Worm (Caenorhabditis elegans) whole organism, young adult: ENCODE measurements around the gene tag-322.
A peak's percentile ranks its signal among the peaks of the same experiment; 100 is the strongest.

Experiments
- F22D6.2 ChIP-seq: sonication (generic microtip); optimal IDR thresholded peaks from 2 replicates; lab custom pipeline; 2016; ENCODE audit warnings: mild to moderate bottlenecking, missing genetic modification characterization, missing compliant biosample characterization
- F23B12.7 ChIP-seq: sonication (generic microtip); optimal IDR thresholded peaks from 2 replicates; lab custom pipeline; 2017; ENCODE audit warnings: missing genetic modification characterization, mild to moderate bottlenecking, missing compliant biosample characterization, antibody characterized with exemption, moderate library complexity; ENCODE audit not compliant: insufficient read depth
- F55B11.4 ChIP-seq: sonication (generic microtip); optimal IDR thresholded peaks from 2 replicates; lab custom pipeline; 2016; ENCODE audit warnings: missing compliant biosample characterization, missing genetic modification characterization, borderline replicate concordance; ENCODE audit not compliant: insufficient read depth
- K12H6.12 ChIP-seq: fragments of 200-800 bp; sonication (Bioruptor generic); optimal IDR thresholded peaks from 2 replicates; lab custom pipeline; 2018; ENCODE audit warnings: mild to moderate bottlenecking, missing genetic modification characterization, missing compliant biosample characterization
- T07F8.4 ChIP-seq: sonication (generic microtip); optimal IDR thresholded peaks from 2 replicates; lab custom pipeline; 2016; ENCODE audit warnings: mild to moderate bottlenecking, missing genetic modification characterization, moderate library complexity, missing compliant biosample characterization
- T26A5.8 ChIP-seq: sonication (generic microtip); optimal IDR thresholded peaks from 2 replicates; lab custom pipeline; 2016; ENCODE audit warnings: missing genetic modification characterization, missing compliant biosample characterization
- aptf-2 ChIP-seq: fragments of 200-800 bp; sonication (Bioruptor generic); conservative IDR thresholded peaks from 2 replicates; pipeline ENCODE4 v1.3.6; 2022; ENCODE audit warnings: missing genetic modification reagents, missing genetic modification characterization, missing compliant biosample characterization
- attf-5 ChIP-seq: fragments of 200-800 bp; sonication (Bioruptor generic); optimal IDR thresholded peaks from 2 replicates; lab custom pipeline; 2018; ENCODE audit warnings: mild to moderate bottlenecking, missing genetic modification characterization, missing compliant biosample characterization
- cebp-1 ChIP-seq, 2 experiments: fragments of 200-800 bp in 1 of 2; sonication (Bioruptor generic) in 1 of 2; sonication (generic microtip) in 1 of 2; IDR thresholded peaks in 1 of 2; optimal IDR thresholded peaks in 1 of 2; 2 replicates each; pipeline versions ENCODE4 v1.3.6 to Lab custom; 2017 to 2022; ENCODE audit warnings: missing compliant biosample characterization in 2 of 2, missing genetic modification characterization in 2 of 2, mild to moderate bottlenecking in 1 of 2, missing genetic modification reagents in 1 of 2, moderate library complexity in 1 of 2
- ceh-58 ChIP-seq: fragments of 200-800 bp; sonication (Bioruptor generic); IDR thresholded peaks from 2 replicates; pipeline ENCODE4 v1.3.6; 2022; ENCODE audit warnings: missing genetic modification characterization, missing compliant biosample characterization
- ceh-91 ChIP-seq: fragments of 200-800 bp; sonication (Bioruptor generic); IDR thresholded peaks from 2 replicates; pipeline ENCODE4 v1.3.6; 2022; ENCODE audit warnings: missing genetic modification reagents, missing genetic modification characterization, missing compliant biosample characterization
- die-1 ChIP-seq: sonication (generic microtip); optimal IDR thresholded peaks from 2 replicates; lab custom pipeline; 2016; ENCODE audit warnings: missing genotype, mild to moderate bottlenecking, missing genetic modification characterization, missing compliant biosample characterization
- dox-1 ChIP-seq: fragments of 200-800 bp; sonication (Bioruptor generic); IDR thresholded peaks from 2 replicates; pipeline ENCODE4 v1.3.6; 2022; ENCODE audit warnings: missing genetic modification reagents, missing genetic modification characterization, missing compliant biosample characterization
- egl-18 ChIP-seq: fragments of 200-800 bp; sonication (Bioruptor generic); IDR thresholded peaks from 2 replicates; pipeline ENCODE4 v1.3.6; 2022; ENCODE audit warnings: missing genetic modification reagents, missing genetic modification characterization, missing compliant biosample characterization
- fkh-3 ChIP-seq: sonication (generic microtip); optimal IDR thresholded peaks from 2 replicates; lab custom pipeline; 2016; ENCODE audit warnings: mild to moderate bottlenecking, missing genetic modification characterization, missing compliant biosample characterization
- him-1 ChIP-seq: sonication (generic microtip); optimal IDR thresholded peaks from 2 replicates; lab custom pipeline; 2016; ENCODE audit warnings: missing genotype, missing genetic modification reagents, missing genetic modification characterization, missing compliant biosample characterization
- hmg-1.2 ChIP-seq: fragments of 200-800 bp; sonication (Bioruptor generic); IDR thresholded peaks from 2 replicates; pipeline ENCODE4 v1.3.6; 2022; ENCODE audit warnings: missing genetic modification reagents, missing genetic modification characterization, missing compliant biosample characterization
- hmg-20 ChIP-seq: fragments of 200-800 bp; sonication (Bioruptor generic); IDR thresholded peaks from 2 replicates; pipeline ENCODE4 v1.3.6; 2022; ENCODE audit warnings: missing genetic modification reagents, missing genetic modification characterization, missing compliant biosample characterization
- lag-1 ChIP-seq: fragments of 200-800 bp; sonication (Bioruptor generic); IDR thresholded peaks from 2 replicates; pipeline ENCODE4 v1.3.6; 2022; ENCODE audit warnings: missing genetic modification reagents, missing genetic modification characterization, missing compliant biosample characterization
- lin-26 ChIP-seq: fragments of 200-800 bp; sonication (Bioruptor generic); IDR thresholded peaks from 2 replicates; pipeline ENCODE4 v1.3.6; 2022; ENCODE audit warnings: missing genetic modification reagents, missing genetic modification characterization, missing compliant biosample characterization
- lin-40 ChIP-seq: sonication (generic microtip); optimal IDR thresholded peaks from 2 replicates; lab custom pipeline; 2016; ENCODE audit warnings: missing genetic modification characterization, mild to moderate bottlenecking, missing compliant biosample characterization, missing genotype, missing genetic modification reagents
- lin-54 ChIP-seq: fragments of 200-800 bp; sonication (Bioruptor generic); optimal IDR thresholded peaks from 2 replicates; lab custom pipeline; 2018; ENCODE audit warnings: mild to moderate bottlenecking, missing genetic modification characterization, missing compliant biosample characterization
- lir-1 ChIP-seq: fragments of 200-800 bp; sonication (Bioruptor generic); conservative IDR thresholded peaks from 2 replicates; pipeline ENCODE4 v1.3.6; 2022; ENCODE audit warnings: missing genetic modification reagents, missing genetic modification characterization, missing compliant biosample characterization
- madf-10 ChIP-seq: sonication (generic microtip); optimal IDR thresholded peaks from 2 replicates; lab custom pipeline; 2016; ENCODE audit warnings: mild to moderate bottlenecking, missing genetic modification characterization, missing compliant biosample characterization
- madf-3 ChIP-seq: fragments of 200-800 bp; sonication (Bioruptor generic); IDR thresholded peaks from 2 replicates; pipeline ENCODE4 v1.3.6; 2022; ENCODE audit warnings: missing genetic modification reagents, missing genetic modification characterization, missing compliant biosample characterization
- madf-8 ChIP-seq: fragments of 200-800 bp; sonication (Bioruptor generic); conservative IDR thresholded peaks from 2 replicates; pipeline ENCODE4 v1.3.6; 2022; ENCODE audit warnings: missing genetic modification reagents, missing genetic modification characterization, missing compliant biosample characterization
- mcd-1 ChIP-seq: fragments of 200-800 bp; sonication (Bioruptor generic); IDR thresholded peaks from 2 replicates; pipeline ENCODE4 v1.3.6; 2022; ENCODE audit warnings: missing genetic modification reagents, missing genetic modification characterization, missing compliant biosample characterization
- mxl-1 ChIP-seq: sonication (generic microtip); optimal IDR thresholded peaks from 2 replicates; lab custom pipeline; 2016; ENCODE audit warnings: missing genetic modification characterization, missing compliant biosample characterization
- nhr-179 ChIP-seq: sonication (generic microtip); optimal IDR thresholded peaks from 2 replicates; lab custom pipeline; 2016; ENCODE audit warnings: mild to moderate bottlenecking, missing genetic modification characterization, missing compliant biosample characterization
- nhr-80 ChIP-seq: sonication (generic microtip); optimal IDR thresholded peaks from 2 replicates; lab custom pipeline; 2016; ENCODE audit warnings: missing genetic modification characterization, missing compliant biosample characterization
- pbrm-1 ChIP-seq: fragments of 200-800 bp; sonication (Bioruptor generic); IDR thresholded peaks from 2 replicates; pipeline ENCODE4 v1.3.6; 2022; ENCODE audit warnings: missing genetic modification reagents, missing genetic modification characterization, missing compliant biosample characterization
- sdz-38 ChIP-seq: sonication (generic microtip); optimal IDR thresholded peaks from 2 replicates; lab custom pipeline; 2016; ENCODE audit warnings: missing genotype, missing genetic modification characterization, missing compliant biosample characterization
- snpc-4 ChIP-seq, 5 experiments: fragments of 150-350 bp in 1 of 5; sonication (generic microtip) in 4 of 5; optimal IDR thresholded peaks; 2 replicates each; lab custom pipeline; 2014 to 2018; ENCODE audit warnings: missing genetic modification characterization in 5 of 5, missing biosample characterization in 3 of 5, antibody characterized with exemption in 2 of 5, mild to moderate bottlenecking in 2 of 5, missing compliant biosample characterization in 2 of 5, missing genotype in 2 of 5, moderate library complexity in 2 of 5, missing genetic modification reagents in 1 of 5
- somi-1 ChIP-seq: fragments of 200-800 bp; sonication (Bioruptor generic); optimal IDR thresholded peaks from 2 replicates; lab custom pipeline; 2018; ENCODE audit warnings: mild to moderate bottlenecking, missing genetic modification characterization, missing compliant biosample characterization
- tbp1 ChIP-seq: fragments of 200-800 bp; sonication (Bioruptor generic); optimal IDR thresholded peaks from 2 replicates; lab custom pipeline; 2018; ENCODE audit warnings: mild to moderate bottlenecking, missing genetic modification characterization, missing compliant biosample characterization
- tbx-9 ChIP-seq: sonication (generic microtip); optimal IDR thresholded peaks from 2 replicates; lab custom pipeline; 2016; ENCODE audit warnings: borderline replicate concordance, missing genetic modification characterization, inconsistent platforms, missing compliant biosample characterization
- tlf-1 ChIP-seq: fragments of 200-800 bp; sonication (Bioruptor generic); optimal IDR thresholded peaks from 2 replicates; lab custom pipeline; 2018; ENCODE audit warnings: mild to moderate bottlenecking, missing genetic modification characterization, missing compliant biosample characterization
- unc-62 ChIP-seq: fragments of 150-350 bp; optimal IDR thresholded peaks from 2 replicates; lab custom pipeline; 2014; ENCODE audit warnings: missing biosample characterization, missing genetic modification reagents, missing genetic modification characterization
- ztf-18 ChIP-seq: sonication (generic microtip); optimal IDR thresholded peaks from 2 replicates; lab custom pipeline; 2016; ENCODE audit warnings: missing genotype, mild to moderate bottlenecking, missing genetic modification characterization, missing compliant biosample characterization
- ztf-22 ChIP-seq: fragments of 200-800 bp; sonication (Bioruptor generic); optimal IDR thresholded peaks from 2 replicates; lab custom pipeline; 2018; ENCODE audit warnings: mild to moderate bottlenecking, missing genetic modification characterization, moderate library complexity, missing compliant biosample characterization
- ztf-25 ChIP-seq: fragments of 200-800 bp; sonication (Bioruptor generic); IDR thresholded peaks from 2 replicates; pipeline ENCODE4 v1.3.6; 2022; ENCODE audit warnings: missing genetic modification reagents, missing genetic modification characterization, missing compliant biosample characterization
- ztf-26 ChIP-seq: sonication (generic microtip); optimal IDR thresholded peaks from 2 replicates; lab custom pipeline; 2017; ENCODE audit warnings: missing genetic modification characterization, missing compliant biosample characterization
- ztf-3 ChIP-seq: fragments of 200-800 bp; sonication (Bioruptor generic); optimal IDR thresholded peaks from 2 replicates; lab custom pipeline; 2018; ENCODE audit warnings: mild to moderate bottlenecking, missing genetic modification characterization, missing compliant biosample characterization

The tag-322 gene

DNA sequence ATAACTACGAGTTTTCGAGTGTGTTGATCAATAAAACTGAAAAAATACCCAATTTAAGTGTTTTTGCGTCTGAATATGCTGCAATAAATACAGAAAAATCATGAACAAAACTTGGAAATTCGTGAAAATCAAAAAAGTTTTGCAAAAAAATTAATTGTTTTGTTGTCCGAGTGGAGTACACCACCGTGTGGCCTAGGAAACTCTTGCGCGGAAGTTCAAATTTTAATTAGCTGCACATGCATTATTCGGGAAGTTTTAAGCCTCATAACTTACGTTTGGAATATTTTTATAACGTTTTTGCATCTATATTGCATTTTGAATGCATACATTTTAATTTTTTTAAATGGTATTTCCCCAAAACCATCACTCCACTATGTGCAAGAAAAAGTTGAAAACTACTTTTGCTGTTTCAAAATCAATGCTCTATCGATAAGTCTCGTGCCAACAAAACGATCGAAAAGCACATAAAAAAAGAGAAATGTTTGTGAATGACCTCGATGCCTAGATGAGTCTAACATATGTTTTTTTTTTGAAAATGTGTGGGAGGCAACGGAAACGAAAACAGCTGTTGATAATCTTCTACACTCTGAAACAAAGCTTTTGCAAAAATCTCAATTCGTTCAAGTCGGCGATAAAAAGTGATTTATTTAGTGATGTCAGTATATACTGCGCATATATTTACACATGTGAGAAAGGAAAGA, 31.2 kb upstream of the tag-322 start (continued):
- TF ChIP-seq lag-1 (GFP tag; lab: Robert Waterston, UW): no peak

DNA sequence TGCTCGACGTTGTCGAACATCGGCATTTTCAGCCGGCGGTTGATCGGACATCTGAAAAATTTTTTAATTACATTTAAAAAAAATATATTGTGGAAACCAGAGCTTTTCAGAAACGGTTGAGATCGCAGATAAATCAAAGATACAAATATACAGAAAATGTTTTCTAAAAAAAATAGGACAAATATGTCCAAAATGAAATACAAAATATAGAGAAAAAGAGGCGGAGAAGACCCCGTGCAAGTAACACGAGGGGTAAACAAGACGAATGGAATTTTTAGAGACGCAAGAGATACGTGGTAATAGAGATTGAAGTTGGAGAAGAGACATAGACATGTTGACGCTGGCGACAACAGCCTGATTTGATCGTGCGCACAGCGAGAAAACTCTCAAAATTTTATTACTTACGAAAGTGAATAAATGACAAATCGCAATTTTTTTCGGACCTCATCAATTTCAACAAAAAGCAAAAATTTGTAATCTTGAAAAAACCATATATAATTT, 30.4 kb upstream of the tag-322 start, which contains the start of gene cdgs-1:
TSS of gene cdgs-1 (minus strand) at position 51 of the 501 bp plus-strand sequence.
- peak; percentile 87; the same call in 1 of the 2 replicates for TF ChIP-seq hmg-1.2 (GFP tag; lab: Robert Waterston, UW)
- no peak for TF ChIP-seq him-1 (tag; lab: Kevin White, UChicago)
- TF ChIP-seq lin-40: no peak
- no peak for TF ChIP-seq tbx-9 (tag; lab: Kevin White, UChicago)
- peak; percentile 4 for TF ChIP-seq K12H6.12 (tag; lab: Kevin White, UChicago)
- TF ChIP-seq cebp-1 (GFP tag; IDR thresholded peaks at IDR 0.05; lab: Robert Waterston, UW): no peak
- TF ChIP-seq cebp-1 (tag; optimal IDR thresholded peaks at IDR 0.05; lab: Kevin White, UChicago): peak; percentile 60
- peak; percentile 29 for TF ChIP-seq tbp1 (GFP tag; lab: Kevin White, UChicago)
- TF ChIP-seq attf-5 (GFP tag; lab: Kevin White, UChicago): peak; percentile 51
- no peak for TF ChIP-seq ztf-18 (tag; lab: Kevin White, UChicago)
- no peak for TF ChIP-seq lir-1
- no peak for TF ChIP-seq egl-18
- TF ChIP-seq unc-62 (GFP tag; lab: Kevin White, UChicago): no peak
- TF ChIP-seq fkh-3 (tag; lab: Kevin White, UChicago): no peak
- no peak for TF ChIP-seq snpc-4 (GFP tag; optimal IDR thresholded peaks at IDR 0.05; lab: Kevin White, UChicago)
- peak in 1 of 4 experiments; percentile 17 for TF ChIP-seq snpc-4 (tag; optimal IDR thresholded peaks at IDR 0.05; lab: Kevin White, UChicago)
- no peak for TF ChIP-seq sdz-38 (tag; lab: Kevin White, UChicago)
- no peak for TF ChIP-seq dox-1 (GFP tag; lab: Robert Waterston, UW)
- TF ChIP-seq nhr-80 (tag; lab: Kevin White, UChicago): peak; percentile 18
- TF ChIP-seq ztf-22 (GFP tag; lab: Kevin White, UChicago): no peak
- TF ChIP-seq ceh-58 (GFP tag; lab: Robert Waterston, UW): no peak
- TF ChIP-seq F23B12.7: no peak
- no peak for TF ChIP-seq mcd-1 (GFP tag; lab: Robert Waterston, UW)
- no peak for TF ChIP-seq madf-3 (GFP tag; lab: Robert Waterston, UW)
- no peak for TF ChIP-seq ceh-91 (GFP tag; lab: Robert Waterston, UW)
- no peak for TF ChIP-seq F22D6.2
- no peak for TF ChIP-seq mxl-1 (tag; lab: Kevin White, UChicago)
- no peak for TF ChIP-seq nhr-179
- no peak for TF ChIP-seq madf-8 (GFP tag; lab: Robert Waterston, UW)
- no peak for TF ChIP-seq tlf-1 (GFP tag; lab: Kevin White, UChicago)
- TF ChIP-seq T26A5.8: no peak

DNA sequence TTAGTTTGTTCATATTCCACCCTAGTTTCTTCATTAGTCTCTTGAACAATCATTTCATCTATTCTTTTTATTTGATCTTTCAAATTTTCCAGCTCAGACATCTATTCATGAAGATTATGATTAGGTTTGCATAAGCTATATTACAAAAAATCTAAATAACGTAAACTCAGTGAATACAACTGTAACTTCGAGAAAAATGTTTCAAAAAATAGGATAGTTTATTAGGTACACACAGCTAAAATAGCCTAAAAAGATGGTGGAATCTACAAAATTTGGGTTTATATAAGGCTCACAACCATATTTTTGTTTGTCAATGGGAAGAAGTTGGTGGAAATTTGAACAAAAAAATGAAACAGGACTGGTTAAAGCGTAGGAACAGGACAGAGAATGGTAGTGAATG, 27.4 kb upstream of the tag-322 start, which contains the start of gene zgpa-1:
TSS of gene zgpa-1 (minus strand) at position 101 of the 400 bp plus-strand sequence.
- TF ChIP-seq hmg-20 (GFP tag; lab: Robert Waterston, UW): no peak
- no peak for TF ChIP-seq mxl-1 (tag; lab: Kevin White, UChicago)
- TF ChIP-seq pbrm-1: no peak
- TF ChIP-seq mcd-1 (GFP tag; lab: Robert Waterston, UW): no peak
- TF ChIP-seq somi-1 (GFP tag; lab: Kevin White, UChicago): no peak
- TF ChIP-seq ztf-3 (GFP tag; lab: Kevin White, UChicago): no peak
- no peak for TF ChIP-seq madf-10
- TF ChIP-seq sdz-38 (tag; lab: Kevin White, UChicago): no peak
- TF ChIP-seq lin-26 (GFP tag; lab: Robert Waterston, UW): no peak
- TF ChIP-seq F55B11.4 (tag; lab: Kevin White, UChicago): no peak
- no peak for TF ChIP-seq die-1 (tag; lab: Kevin White, UChicago)
- TF ChIP-seq ztf-26 (tag; lab: Kevin White, UChicago): no peak
- TF ChIP-seq lin-54 (GFP tag; lab: Kevin White, UChicago): no peak
- no peak for TF ChIP-seq T07F8.4
- TF ChIP-seq tbx-9 (tag; lab: Kevin White, UChicago): no peak
- no peak for TF ChIP-seq ztf-25
- TF ChIP-seq aptf-2 (GFP tag; lab: Robert Waterston, UW): no peak
